Fruit fly (Drosophila melanogaster): Measurements from ENCODE around the gene g.

DNA sequence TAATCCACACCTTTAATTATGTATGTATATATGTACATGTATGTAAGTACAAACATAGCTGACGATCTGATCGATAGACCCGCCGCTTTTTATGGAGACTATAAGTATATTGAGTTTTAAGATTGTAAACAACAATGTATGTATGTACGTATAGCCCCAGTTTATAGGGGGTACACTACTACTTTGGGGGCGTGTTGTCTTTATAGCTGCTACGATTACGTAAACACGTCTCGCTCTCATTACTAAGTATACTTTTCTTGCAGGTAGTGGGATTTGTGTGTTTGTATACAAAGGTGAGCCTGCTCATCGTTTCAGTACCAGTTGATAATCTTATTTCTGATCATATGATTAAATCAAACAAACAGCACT is 13.8 kb upstream of the g start:
- TF ChIP-seq CG8478 (optimal IDR thresholded peaks at IDR 0.05) (no peak), usp (GFP tag; optimal IDR thresholded peaks at IDR 0.05) (no peak), pan (optimal IDR thresholded peaks at IDR 0.05) (no peak), Dll (optimal IDR thresholded peaks at IDR 0.05) (no peak), psq (optimal IDR thresholded peaks at IDR 0.05) (no peak)
